Worm (Caenorhabditis elegans) whole organism, L2 larva: ENCODE data around the gene Y7A5A.6.

Source experiments
- F13H6.1 ChIP-seq: sonication (generic microtip); optimal IDR thresholded peaks from 2 replicates; lab custom pipeline; 2016; ENCODE audit warnings: missing genetic modification characterization, missing compliant biosample characterization
- ZK546.5 ChIP-seq: sonication (generic microtip); optimal IDR thresholded peaks from 2 replicates; lab custom pipeline; 2017; ENCODE audit warnings: missing biosample characterization, missing genetic modification characterization
- alr-1 ChIP-seq: fragments of 150-350 bp; optimal IDR thresholded peaks from 2 replicates; lab custom pipeline; 2014; ENCODE audit warnings: missing biosample characterization, missing genetic modification characterization
- aly-2 ChIP-seq: fragments of 150-350 bp; optimal IDR thresholded peaks from 2 replicates; lab custom pipeline; 2014; ENCODE audit warnings: missing biosample characterization, missing genetic modification characterization
- blmp-1 ChIP-seq: sonication (generic microtip); optimal IDR thresholded peaks from 2 replicates; lab custom pipeline; 2017; ENCODE audit warnings: missing genetic modification characterization, mild to moderate bottlenecking, missing compliant biosample characterization, antibody characterized with exemption, moderate library complexity; ENCODE audit not compliant: insufficient read depth
- ceh-82 ChIP-seq: fragments of 150-350 bp; optimal IDR thresholded peaks from 2 replicates; lab custom pipeline; 2014; ENCODE audit warnings: missing biosample characterization, missing genetic modification characterization
- crh-2 ChIP-seq: sonication (generic microtip); optimal IDR thresholded peaks from 2 replicates; lab custom pipeline; 2017; ENCODE audit warnings: missing biosample characterization, missing genetic modification characterization
- dmd-4 ChIP-seq: sonication (generic microtip); optimal IDR thresholded peaks from 2 replicates; lab custom pipeline; 2017; ENCODE audit warnings: missing biosample characterization, missing genetic modification characterization
- egl-27 ChIP-seq: sonication (generic microtip); optimal IDR thresholded peaks from 3 replicates; lab custom pipeline; 2017; ENCODE audit warnings: missing biosample characterization, missing genetic modification reagents, missing genetic modification characterization
- fos-1 ChIP-seq: fragments of 150-350 bp; optimal IDR thresholded peaks from 2 replicates; lab custom pipeline; 2014; ENCODE audit warnings: missing biosample characterization, missing genetic modification characterization
- lsy-2 ChIP-seq, 2 experiments: fragments of 150-350 bp in 1 of 2; sonication (generic microtip) in 1 of 2; optimal IDR thresholded peaks; 2 replicates each; lab custom pipeline; 2014 to 2017; ENCODE audit warnings: missing biosample characterization in 2 of 2, missing genetic modification characterization in 2 of 2
- mab-5 ChIP-seq: fragments of 150-350 bp; optimal IDR thresholded peaks from 2 replicates; lab custom pipeline; 2014; ENCODE audit warnings: missing biosample characterization, missing genetic modification characterization
- nhr-10 ChIP-seq: sonication (generic microtip); optimal IDR thresholded peaks from 2 replicates; lab custom pipeline; 2017; ENCODE audit warnings: missing biosample characterization, missing genetic modification characterization
- nhr-129 ChIP-seq: fragments of 150-350 bp; optimal IDR thresholded peaks from 2 replicates; lab custom pipeline; 2014; ENCODE audit warnings: missing biosample characterization, missing genetic modification characterization
- nhr-23 ChIP-seq: fragments of 150-350 bp; optimal IDR thresholded peaks from 2 replicates; lab custom pipeline; 2014; ENCODE audit warnings: missing biosample characterization, missing genetic modification reagents, missing genetic modification characterization
- nhr-237 ChIP-seq: fragments of 150-350 bp; optimal IDR thresholded peaks from 2 replicates; lab custom pipeline; 2014; ENCODE audit warnings: missing biosample characterization, missing genetic modification characterization
- nhr-77 ChIP-seq: fragments of 150-350 bp; optimal IDR thresholded peaks from 2 replicates; lab custom pipeline; 2014; ENCODE audit warnings: missing biosample characterization, missing genetic modification characterization
- peb-1 ChIP-seq: fragments of 150-350 bp; optimal IDR thresholded peaks from 2 replicates; lab custom pipeline; 2014; ENCODE audit warnings: missing biosample characterization, missing genetic modification characterization
- sem-4 ChIP-seq: fragments of 150-350 bp; optimal IDR thresholded peaks from 2 replicates; lab custom pipeline; 2014; ENCODE audit warnings: missing biosample characterization, missing genetic modification reagents, missing genetic modification characterization
- skn-1 ChIP-seq: sonication (generic microtip); optimal IDR thresholded peaks from 2 replicates; lab custom pipeline; 2017; ENCODE audit warnings: missing biosample characterization, missing genetic modification characterization
- sma-3 ChIP-seq: sonication (generic microtip); optimal IDR thresholded peaks from 2 replicates; lab custom pipeline; 2016; ENCODE audit warnings: missing genetic modification reagents, missing genetic modification characterization, missing compliant biosample characterization
- sma-9 ChIP-seq, 2 experiments: fragments of 150-350 bp in 1 of 2; sonication (generic microtip) in 1 of 2; optimal IDR thresholded peaks; 2 replicates each; lab custom pipeline; 2014 to 2016; ENCODE audit warnings: missing genetic modification characterization in 2 of 2, mild to moderate bottlenecking in 1 of 2, missing biosample characterization in 1 of 2, missing compliant biosample characterization in 1 of 2, missing genetic modification reagents in 1 of 2, moderate library complexity in 1 of 2
- snpc-4 ChIP-seq: fragments of 150-350 bp; optimal IDR thresholded peaks from 2 replicates; lab custom pipeline; 2014; ENCODE audit warnings: missing biosample characterization, missing genetic modification characterization
- unc-39 ChIP-seq: fragments of 150-350 bp; optimal IDR thresholded peaks from 2 replicates; lab custom pipeline; 2014; ENCODE audit warnings: missing biosample characterization, missing genetic modification characterization
- unc-62 ChIP-seq: fragments of 150-350 bp; optimal IDR thresholded peaks from 2 replicates; lab custom pipeline; 2014; ENCODE audit warnings: missing biosample characterization, missing genetic modification reagents, missing genetic modification characterization
- ztf-1 ChIP-seq: fragments of 200-800 bp; sonication (Bioruptor generic); conservative IDR thresholded peaks from 2 replicates; pipeline ENCODE4 v1.3.6; 2022; ENCODE audit warnings: missing genetic modification characterization, missing compliant biosample characterization
- ztf-11 ChIP-seq: sonication (generic microtip); optimal IDR thresholded peaks from 2 replicates; lab custom pipeline; 2017; ENCODE audit warnings: missing biosample characterization, missing genetic modification characterization

Y7A5A.6 gene

ce11 chrX:15779503-15779902 lies 20.0 kb downstream of the Y7A5A.6 start (continued):
- TF ChIP-seq lsy-2 (tag; optimal IDR thresholded peaks at IDR 0.05; lab: Kevin White, UChicago) (peak in 1 of 2 experiments; percentile 86), alr-1 (tag; lab: Kevin White, UChicago) (no peak), fos-1 (peak; percentile 74)
- TF ChIP-seq, all 48 proteins: peak for 12

ce11 chrX:15773262-15773908 lies 26.1 kb downstream of the Y7A5A.6 start, which contains the start of gene Y7A5A.13:
Gene Y7A5A.13, plus strand, starts transcription at chrX:15773858.
- TF ChIP-seq unc-39 (tag; lab: Kevin White, UChicago) (no peak), fos-1 (peak; percentile 12)

DNA sequence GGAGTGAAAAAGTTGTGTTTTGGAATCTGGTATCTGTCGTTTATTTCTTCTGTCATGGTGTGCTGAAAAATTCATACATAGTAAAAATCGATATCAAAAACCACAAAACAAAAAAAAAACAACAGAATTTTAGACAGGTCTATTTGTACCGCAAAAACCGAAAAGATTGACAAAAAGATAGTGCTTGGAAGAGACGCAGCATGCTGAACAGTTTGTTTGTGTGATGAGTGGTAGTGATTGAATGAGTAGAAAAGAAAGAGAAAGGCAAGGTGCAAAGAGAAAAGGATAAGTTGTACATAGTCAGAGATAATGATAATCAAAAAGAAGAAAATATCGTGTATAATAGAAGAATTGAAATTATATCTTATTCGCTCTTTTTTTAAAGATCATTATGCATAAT lies 26.8 kb downstream of the Y7A5A.6 start, which contains the start of gene Y7A5A.2:
Gene Y7A5A.2, minus strand, starts transcription at position 62 of the 400 bp plus-strand sequence.
- TF ChIP-seq nhr-129 (peak; percentile 11), egl-27 (no peak), nhr-10 (no peak), sma-9 (GFP tag; optimal IDR thresholded peaks at IDR 0.05; lab: Kevin White, UChicago) (peak; percentile 12), sma-9 (tag; optimal IDR thresholded peaks at IDR 0.05; lab: Kevin White, UChicago) (no peak), blmp-1 (tag; lab: Kevin White, UChicago) (peak; percentile 54), fos-1 (peak; percentile 35)
- TF ChIP-seq, all 48 proteins: peak for 4

DNA sequence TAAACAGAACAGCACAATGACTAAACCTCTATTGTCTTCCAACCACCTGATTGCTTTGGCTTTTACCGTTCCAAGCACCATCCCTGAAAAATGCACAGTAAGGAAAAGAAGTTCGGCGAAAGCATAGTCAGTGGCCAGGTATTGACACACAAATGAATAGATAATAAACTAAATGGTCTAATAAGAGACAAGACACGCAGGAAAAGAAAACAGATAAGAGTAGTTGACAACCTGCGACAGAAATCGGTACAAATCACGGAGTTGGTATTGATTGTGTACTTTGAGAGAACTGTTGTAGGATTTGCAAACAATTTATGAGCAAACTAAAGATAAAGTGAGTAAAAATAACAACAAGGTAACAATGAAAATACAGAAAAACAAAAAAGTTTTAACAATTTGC lies 28.1 kb downstream of the Y7A5A.6 start, which contains the start of gene Y7A5A.1:
Gene Y7A5A.1, minus strand, starts transcription at position 83 of the 400 bp plus-strand sequence.
- TF ChIP-seq fos-1 (peak; percentile 66), ZK546.5 (tag; lab: Kevin White, UChicago) (no peak), sma-9 (GFP tag; optimal IDR thresholded peaks at IDR 0.05; lab: Kevin White, UChicago) (no peak), sma-9 (tag; optimal IDR thresholded peaks at IDR 0.05; lab: Kevin White, UChicago) (no peak)
- TF ChIP-seq, all 48 proteins: peak for 1

- peak; percentile 20 for TF ChIP-seq snpc-4
- no peak for TF ChIP-seq unc-39 (tag; lab: Kevin White, UChicago)
- TF ChIP-seq egl-27, result no peak
- TF ChIP-seq nhr-129, result no peak
Observed at ce11 chrX:15770787-15771186, 28.7 kb downstream of the Y7A5A.6 start.

ce11 chrX:15769895-15770559 lies 29.5 kb downstream of the Y7A5A.6 start:
- TF ChIP-seq F13H6.1 (no peak), fos-1 (peak; percentile 18)

DNA sequence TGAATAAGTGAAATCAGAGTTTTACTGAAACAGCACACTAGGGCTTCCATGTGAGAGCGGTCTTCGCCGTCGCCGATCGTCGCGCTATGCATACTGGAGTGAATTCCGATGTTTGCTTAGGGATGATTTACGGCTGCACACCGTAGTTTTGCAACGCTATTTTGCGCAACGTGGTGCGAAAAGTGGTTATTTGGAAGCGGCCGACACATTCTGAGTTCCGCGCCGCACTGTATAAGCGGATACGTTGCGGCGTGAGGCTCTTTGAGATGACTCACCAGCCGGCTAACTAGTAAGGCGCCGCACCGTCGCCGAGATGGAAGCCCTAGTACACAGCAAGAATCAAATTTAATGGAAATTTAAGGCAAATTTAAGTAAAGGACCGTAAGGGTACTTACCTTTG lies 31.0 kb downstream of the Y7A5A.6 start:
- TF ChIP-seq ztf-1 (GFP tag; lab: Robert Waterston, UW) (no peak), peb-1 (tag; lab: Kevin White, UChicago) (no peak), nhr-77 (tag; lab: Kevin White, UChicago) (no peak), ztf-11 (tag; lab: Kevin White, UChicago) (no peak), nhr-23 (tag; lab: Kevin White, UChicago) (no peak), sma-9 (GFP tag; optimal IDR thresholded peaks at IDR 0.05; lab: Kevin White, UChicago) (no peak), sma-9 (tag; optimal IDR thresholded peaks at IDR 0.05; lab: Kevin White, UChicago) (no peak), nhr-237 (tag; lab: Kevin White, UChicago) (no peak), unc-62 (GFP tag; lab: Kevin White, UChicago) (no peak), dmd-4 (no peak), sma-3 (GFP tag; lab: Kevin White, UChicago) (no peak), ceh-82 (tag; lab: Kevin White, UChicago) (no peak), lsy-2 (tag; optimal IDR thresholded peaks at IDR 0.05; lab: Kevin White, UChicago) (no peak), aly-2 (tag; lab: Kevin White, UChicago) (no peak), skn-1 (tag; lab: Kevin White, UChicago) (no peak), sem-4 (tag; lab: Kevin White, UChicago) (no peak), egl-27 (no peak), mab-5 (no peak), crh-2 (no peak)
